Fruit fly (Drosophila melanogaster) whole organism: ENCODE results near the gene Scgalpha.

Source experiments
- CG8478 ChIP-seq: fragments of >200 bp; optimal IDR thresholded peaks from 2 replicates; lab custom pipeline; 2018; ENCODE audit warnings: inconsistent platforms
- Dll ChIP-seq: fragments of >200 bp; optimal IDR thresholded peaks from 2 replicates; lab custom pipeline; 2017
- EcR ChIP-seq, 2 experiments: fragments of >200 bp; optimal IDR thresholded peaks; 2 replicates each; lab custom pipeline; 2017; ENCODE audit warnings: missing biosample characterization in 2 of 2, missing genetic modification characterization in 2 of 2, missing genetic modification reagents in 2 of 2
- pan ChIP-seq: fragments of >200 bp; optimal IDR thresholded peaks from 2 replicates; lab custom pipeline; 2017
- psq ChIP-seq: fragments of >200 bp; optimal IDR thresholded peaks from 2 replicates; lab custom pipeline; 2017
- usp ChIP-seq: fragments of >200 bp; optimal IDR thresholded peaks from 2 replicates; lab custom pipeline; 2017; ENCODE audit warnings: missing biosample characterization, missing genetic modification characterization, mixed read lengths

dm6 chr2L:8290092-8290424 is 13.2 kb upstream of the Scgalpha start:
- TF ChIP-seq EcR (GFP tag; optimal IDR thresholded peaks at IDR 0.05; lab: Kevin White, UChicago) (no peak), CG8478 (lab: Kevin White, UChicago) (no peak), psq (lab: Kevin White, UChicago) (no peak), pan (lab: Kevin White, UChicago) (no peak), Dll (lab: Kevin White, UChicago) (no peak), usp (GFP tag; lab: Kevin White, UChicago) (no peak)
